Fruit fly (Drosophila melanogaster): Measurements from ENCODE around the gene Tsp86D.

DNA sequence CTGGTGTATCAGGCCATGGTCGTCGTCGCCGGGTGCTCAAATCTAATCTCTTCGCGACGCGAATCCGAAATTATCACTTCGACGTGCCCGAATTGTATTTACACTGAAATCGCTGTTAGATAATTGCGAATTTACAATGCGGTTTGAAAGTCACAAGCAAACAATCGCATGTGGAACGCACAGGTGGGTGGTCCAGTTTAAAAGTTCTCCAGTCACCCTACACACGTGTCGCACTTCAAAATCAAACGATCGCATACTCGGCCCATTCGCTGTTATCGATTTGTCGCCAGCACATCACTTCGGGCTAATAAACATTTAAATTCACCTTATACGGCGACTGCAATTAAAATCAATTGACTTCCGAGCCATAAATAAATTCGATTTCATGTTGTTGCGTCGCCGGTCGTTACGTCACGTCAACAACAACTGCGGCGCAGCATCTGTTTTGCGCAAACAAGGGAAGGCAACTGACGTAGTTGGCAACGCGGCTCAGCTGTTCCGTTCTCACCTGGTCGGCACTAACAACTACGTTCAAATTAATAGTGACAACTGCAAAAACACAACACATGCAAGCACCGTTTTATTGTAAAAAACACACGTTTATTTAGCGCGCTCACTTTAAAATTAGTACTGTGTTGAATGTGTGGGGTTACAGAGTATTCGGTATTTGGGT, 5.6 kb upstream of the Tsp86D start, which contains the start of gene CG6574:
- TF ChIP-seq OdsH (GFP tag; optimal IDR thresholded peaks at IDR 0.05) (peak; percentile 2), N (GFP tag; optimal IDR thresholded peaks at IDR 0.05) (no peak), h (GFP tag; optimal IDR thresholded peaks at IDR 0.05) (peak; percentile 32), Jra (GFP tag; optimal IDR thresholded peaks at IDR 0.05) (no peak)
